Worm (Caenorhabditis elegans) whole organism, L1 larva: Measurements from ENCODE around the gene nlg-1.

Source experiments
- ets-5 ChIP-seq: fragments of 200-800 bp; sonication (Bioruptor generic); IDR thresholded peaks from 2 replicates; pipeline ENCODE4 v1.3.6; 2022; ENCODE audit warnings: missing genetic modification characterization, missing compliant biosample characterization
- nhr-28 ChIP-seq: fragments of 150-350 bp; optimal IDR thresholded peaks from 2 replicates; lab custom pipeline; 2014; ENCODE audit warnings: missing biosample characterization, missing genetic modification characterization
- snpc-4 ChIP-seq: fragments of 150-350 bp; optimal IDR thresholded peaks from 2 replicates; lab custom pipeline; 2014; ENCODE audit warnings: missing biosample characterization, missing genetic modification characterization

- TF ChIP-seq ets-5 (GFP tag; lab: Robert Waterston, UW) (no peak), snpc-4 (tag; lab: Kevin White, UChicago) (no peak), nhr-28 (no peak)
Measured at ce11 chrX:13644884-13645283, 13.9 kb upstream of the nlg-1 start.
